Worm (Caenorhabditis elegans) whole organism, L1 larva: ENCODE results near the gene dmd-5.

ENCODE experiments used
- blmp-1 ChIP-seq: fragments of 150-350 bp; optimal IDR thresholded peaks from 2 replicates; lab custom pipeline; 2014; ENCODE audit warnings: missing biosample characterization, missing genetic modification characterization
- ets-5 ChIP-seq: fragments of 200-800 bp; sonication (Bioruptor generic); IDR thresholded peaks from 2 replicates; pipeline ENCODE4 v1.3.6; 2022; ENCODE audit warnings: missing genetic modification characterization, missing compliant biosample characterization
- fkh-10 ChIP-seq: sonication (generic microtip); optimal IDR thresholded peaks from 2 replicates; lab custom pipeline; 2017; ENCODE audit warnings: missing biosample characterization, missing genetic modification reagents, missing genetic modification characterization
- nhr-12 ChIP-seq: sonication (generic microtip); optimal IDR thresholded peaks from 2 replicates; lab custom pipeline; 2017; ENCODE audit warnings: missing biosample characterization, missing genetic modification characterization
- pqm-1 ChIP-seq: sonication (generic microtip); optimal IDR thresholded peaks from 3 replicates; lab custom pipeline; 2017; ENCODE audit warnings: missing biosample characterization, missing genetic modification characterization
- unc-86 ChIP-seq: sonication (generic microtip); optimal IDR thresholded peaks from 2 replicates; lab custom pipeline; 2016; ENCODE audit warnings: missing genetic modification characterization, missing compliant biosample characterization
- xbp-1 ChIP-seq: sonication (generic microtip); optimal IDR thresholded peaks from 2 replicates; lab custom pipeline; 2016; ENCODE audit warnings: missing genetic modification characterization, missing compliant biosample characterization
- zag-1 ChIP-seq: fragments of 150-350 bp; optimal IDR thresholded peaks from 2 replicates; lab custom pipeline; 2014; ENCODE audit warnings: missing biosample characterization, missing genetic modification characterization
- ztf-4 ChIP-seq: fragments of 150-350 bp; optimal IDR thresholded peaks from 2 replicates; lab custom pipeline; 2014; ENCODE audit warnings: missing biosample characterization, missing genetic modification characterization

DNA sequence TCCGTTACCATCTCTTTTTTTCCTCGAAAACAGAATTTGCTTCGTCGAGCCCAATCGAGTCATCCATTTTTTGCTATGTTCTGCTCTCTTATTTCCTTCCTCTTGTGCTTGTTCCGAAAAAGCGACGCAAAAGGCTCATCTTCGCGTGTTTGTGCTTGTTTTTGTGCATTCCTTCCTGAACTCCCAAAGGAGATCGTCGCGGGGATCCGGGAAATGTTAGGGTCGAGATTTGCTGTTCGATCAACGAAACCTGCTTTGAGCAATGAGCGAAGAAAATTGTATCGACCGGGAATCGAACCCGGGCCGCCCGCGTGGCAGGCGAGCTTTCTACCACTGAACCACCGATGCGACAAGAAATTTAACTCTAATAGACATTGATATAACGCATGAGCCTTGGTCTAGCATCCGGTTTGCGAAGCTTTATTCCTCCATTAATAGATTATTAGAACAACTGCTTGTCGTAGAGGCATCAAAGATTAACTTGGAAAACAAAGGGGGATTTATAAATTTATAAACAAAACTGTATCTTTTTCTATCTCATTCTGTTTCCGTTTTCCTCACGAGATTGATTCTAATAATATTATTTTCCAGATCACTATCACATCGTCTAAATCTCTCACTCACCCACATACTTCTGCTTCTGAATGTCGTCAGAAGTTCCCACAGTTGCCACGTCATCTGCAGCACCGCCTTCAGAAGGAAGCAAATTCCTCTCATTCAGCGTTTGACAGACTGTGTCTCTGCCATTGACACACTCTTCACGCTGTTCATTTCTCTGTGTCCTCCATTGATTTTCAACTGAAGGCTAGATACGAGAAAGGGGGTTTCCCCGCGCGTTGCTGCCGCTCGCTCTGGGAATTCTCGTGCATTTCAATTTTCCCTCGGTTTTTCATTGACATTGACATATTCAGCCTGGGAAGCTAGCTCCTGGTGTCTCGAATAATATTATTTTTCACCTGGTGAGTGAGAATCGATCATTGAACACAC is 8.2 kb upstream of the dmd-5 start, which contains the start of gene K05F1.6:
- TF ChIP-seq unc-86 (tag; lab: Kevin White, UChicago): peak; percentile 9
- TF ChIP-seq blmp-1 (tag; lab: Kevin White, UChicago): no peak
- TF ChIP-seq nhr-12: no peak
- no peak for TF ChIP-seq fkh-10 (GFP tag; lab: Kevin White, UChicago)
- TF ChIP-seq ets-5 (GFP tag; lab: Robert Waterston, UW): no peak
- no peak for TF ChIP-seq zag-1
- peak; percentile 15 for TF ChIP-seq ztf-4 (tag; lab: Kevin White, UChicago)
- no peak for TF ChIP-seq pqm-1 (tag; lab: Kevin White, UChicago)
- peak; percentile 39 for TF ChIP-seq xbp-1 (tag; lab: Kevin White, UChicago)
